Fruit fly (Drosophila melanogaster) whole organism, embryonic: ENCODE measurements around the gene CG7530.

Source experiments
- Ada2b ChIP-seq: fragments of 200-800 bp; sonication (Bioruptor generic); IDR thresholded peaks from 2 replicates; pipeline ENCODE4 v1.3.6; 2022; ENCODE audit warnings: missing biosample characterization, missing genetic modification characterization
- Atf6 ChIP-seq: fragments of 200-800 bp; sonication (Bioruptor generic); IDR thresholded peaks from 2 replicates; pipeline ENCODE4 v1.3.6; 2022; ENCODE audit warnings: missing biosample characterization, missing genetic modification characterization
- Blimp-1 ChIP-seq: fragments of 200-800 bp; sonication (Bioruptor generic); optimal IDR thresholded peaks from 3 replicates; lab custom pipeline; 2018; ENCODE audit warnings: missing biosample characterization, missing genetic modification characterization, mild to moderate bottlenecking, moderate library complexity, missing genetic modification reagents
- CG11093 ChIP-seq: fragments of 200-800 bp; sonication (Bioruptor generic); IDR thresholded peaks from 3 replicates; pipeline ENCODE4 v1.3.6; 2022; ENCODE audit warnings: missing biosample characterization, missing genetic modification characterization
- CG11504 ChIP-seq: fragments of 200-800 bp; sonication (Bioruptor generic); optimal IDR thresholded peaks from 3 replicates; lab custom pipeline; 2019; ENCODE audit warnings: missing biosample characterization, mild to moderate bottlenecking, missing genetic modification characterization, moderate library complexity
- CG12659 ChIP-seq: fragments of 200-800 bp; sonication (Bioruptor generic); optimal IDR thresholded peaks from 3 replicates; lab custom pipeline; 2017; ENCODE audit warnings: mild to moderate bottlenecking, missing biosample characterization, missing genetic modification reagents, missing genetic modification characterization
- CG13624 ChIP-seq: fragments of 200-800 bp; sonication (Bioruptor generic); optimal IDR thresholded peaks from 2 replicates; lab custom pipeline; 2016; ENCODE audit warnings: missing biosample characterization, missing genetic modification characterization
- CG15269 ChIP-seq: fragments of 200-800 bp; sonication (Bioruptor generic); optimal IDR thresholded peaks from 2 replicates; lab custom pipeline; 2018; ENCODE audit warnings: missing biosample characterization, mild to moderate bottlenecking, missing genetic modification characterization, moderate library complexity
- CG17385 ChIP-seq: fragments of 200-800 bp; sonication (Bioruptor generic); optimal IDR thresholded peaks from 3 replicates; lab custom pipeline; 2018; ENCODE audit warnings: missing biosample characterization, mild to moderate bottlenecking, missing genetic modification characterization
- CG17612 ChIP-seq: fragments of 200-800 bp; sonication (Bioruptor generic); IDR thresholded peaks from 2 replicates; pipeline ENCODE4 v1.3.6; 2022; ENCODE audit warnings: missing biosample characterization, missing genetic modification characterization
- CG18262 ChIP-seq: fragments of 200-800 bp; optimal IDR thresholded peaks from 3 replicates; lab custom pipeline; 2019; ENCODE audit warnings: missing biosample characterization, mild to moderate bottlenecking, missing genetic modification characterization, moderate library complexity
- CG18476 ChIP-seq: fragments of 200-800 bp; sonication (Bioruptor generic); optimal IDR thresholded peaks from 2 replicates; lab custom pipeline; 2016; ENCODE audit warnings: missing biosample characterization, mild to moderate bottlenecking, missing genetic modification characterization
- CG18599 ChIP-seq: fragments of 200-800 bp; sonication (Bioruptor generic); optimal IDR thresholded peaks from 3 replicates; lab custom pipeline; 2017; ENCODE audit warnings: missing biosample characterization, missing genetic modification characterization, mild to moderate bottlenecking, moderate library complexity, missing genetic modification reagents
- CG2120 ChIP-seq: fragments of 200-800 bp; sonication (Bioruptor generic); optimal IDR thresholded peaks from 3 replicates; lab custom pipeline; 2016; ENCODE audit warnings: missing biosample characterization, missing genetic modification characterization
- CG2712 ChIP-seq: fragments of 200-800 bp; optimal IDR thresholded peaks from 3 replicates; lab custom pipeline; 2019; ENCODE audit warnings: missing biosample characterization, mild to moderate bottlenecking, missing genetic modification characterization, moderate library complexity
- CG30403 ChIP-seq: fragments of 200-800 bp; sonication (Bioruptor generic); optimal IDR thresholded peaks from 3 replicates; lab custom pipeline; 2016; ENCODE audit warnings: missing biosample characterization, missing genetic modification characterization
- CG42726 ChIP-seq: fragments of 200-800 bp; sonication (Bioruptor generic); IDR thresholded peaks from 2 replicates; pipeline ENCODE4 v1.3.6; 2022; ENCODE audit warnings: missing biosample characterization, missing genetic modification characterization; ENCODE audit not compliant: partially characterized antibody
- CG7372 ChIP-seq: fragments of 200-800 bp; sonication (Bioruptor generic); IDR thresholded peaks from 2 replicates; pipeline ENCODE4 v1.3.6; 2022; ENCODE audit warnings: missing biosample characterization, missing genetic modification characterization
- CG9727 ChIP-seq: fragments of 200-800 bp; sonication (Bioruptor generic); optimal IDR thresholded peaks from 3 replicates; lab custom pipeline; 2017; ENCODE audit warnings: missing biosample characterization, mild to moderate bottlenecking, missing genetic modification characterization
- Drgx ChIP-seq: fragments of 200-800 bp; sonication (Bioruptor generic); IDR thresholded peaks from 2 replicates; pipeline ENCODE4 v1.3.6; 2022; ENCODE audit warnings: missing biosample characterization, missing genetic modification characterization
- E2f1 ChIP-seq: fragments of 200-800 bp; sonication (Bioruptor generic); IDR thresholded peaks from 2 replicates; pipeline ENCODE4 v1.3.6; 2022; ENCODE audit warnings: missing biosample characterization, missing genetic modification characterization
- ERR ChIP-seq: fragments of 200-800 bp; sonication (Bioruptor generic); optimal IDR thresholded peaks from 2 replicates; lab custom pipeline; 2016; ENCODE audit warnings: missing biosample characterization, missing genetic modification characterization
- Ets65A ChIP-seq: fragments of 200-800 bp; sonication (Bioruptor generic); peaks from one replicate; lab custom pipeline; 2016; ENCODE audit warnings: missing biosample characterization, missing genetic modification characterization
- Fer1 ChIP-seq: fragments of 200-800 bp; sonication (Bioruptor generic); optimal IDR thresholded peaks from 2 replicates; lab custom pipeline; 2017; ENCODE audit warnings: missing biosample characterization, mild to moderate bottlenecking, missing genetic modification characterization
- Gsc ChIP-seq: fragments of 200-800 bp; sonication (Bioruptor generic); IDR thresholded peaks from 2 replicates; pipeline ENCODE4 v1.3.6; 2022; ENCODE audit warnings: missing biosample characterization, missing genetic modification characterization
- Hr51 ChIP-seq, 2 experiments: fragments of 200-800 bp; sonication (Bioruptor generic); optimal IDR thresholded peaks; 2 replicates in 1 of 2; 3 replicates in 1 of 2; lab custom pipeline; 2016 to 2018; ENCODE audit warnings: missing biosample characterization in 2 of 2, missing genetic modification characterization in 2 of 2, mild to moderate bottlenecking in 1 of 2, moderate library complexity in 1 of 2
- Med ChIP-seq: fragments of 200-800 bp; sonication (Bioruptor generic); peaks from one replicate; lab custom pipeline; 2016; ENCODE audit warnings: missing biosample characterization, missing genetic modification characterization, mild to moderate bottlenecking, inconsistent platforms, moderate library complexity
- Nf-YC ChIP-seq: fragments of 200-800 bp; optimal IDR thresholded peaks from 3 replicates; lab custom pipeline; 2019; ENCODE audit warnings: missing biosample characterization, mild to moderate bottlenecking, missing genetic modification characterization, moderate library complexity
- PHDP ChIP-seq: fragments of 200-800 bp; sonication (Bioruptor generic); optimal IDR thresholded peaks from 3 replicates; lab custom pipeline; 2018; ENCODE audit warnings: missing biosample characterization, mild to moderate bottlenecking, missing genetic modification characterization, moderate library complexity
- Sox100B ChIP-seq: fragments of 200-800 bp; sonication (Bioruptor generic); optimal IDR thresholded peaks from 3 replicates; lab custom pipeline; 2018; ENCODE audit warnings: missing biosample characterization, mild to moderate bottlenecking, missing genetic modification characterization
- Trl ChIP-seq, 3 experiments: fragments of >200 bp in 2 of 3; fragments of 200-800 bp in 1 of 3; sonication (Bioruptor generic) in 1 of 3; optimal IDR thresholded peaks; 2 replicates in 1 of 3; 3 replicates in 2 of 3; lab custom pipeline; 2016 to 2017; ENCODE audit warnings: missing biosample characterization in 1 of 3, missing genetic modification characterization in 1 of 3
- Xrp1 ChIP-seq: fragments of 200-800 bp; sonication (Bioruptor generic); IDR thresholded peaks from 2 replicates; pipeline ENCODE4 v1.3.6; 2022; ENCODE audit warnings: missing biosample characterization, missing genetic modification characterization
- disco-r ChIP-seq: fragments of 200-800 bp; sonication (Bioruptor generic); optimal IDR thresholded peaks from 2 replicates; lab custom pipeline; 2016; ENCODE audit warnings: missing biosample characterization, missing genetic modification characterization
- dmrt99B ChIP-seq: fragments of 200-800 bp; sonication (Bioruptor generic); optimal IDR thresholded peaks from 2 replicates; lab custom pipeline; 2018; ENCODE audit warnings: missing biosample characterization, mild to moderate bottlenecking, missing genetic modification characterization, moderate library complexity
- fd102C ChIP-seq: fragments of 200-800 bp; sonication (Bioruptor generic); optimal IDR thresholded peaks from 2 replicates; lab custom pipeline; 2018; ENCODE audit warnings: missing biosample characterization, mild to moderate bottlenecking, missing genetic modification characterization, moderate library complexity
- gem ChIP-seq: fragments of 200-800 bp; sonication (Bioruptor generic); optimal IDR thresholded peaks from 2 replicates; lab custom pipeline; 2019; ENCODE audit warnings: missing biosample characterization, mild to moderate bottlenecking, missing genetic modification characterization, moderate library complexity
- lilli ChIP-seq: fragments of 200-800 bp; sonication (Bioruptor generic); optimal IDR thresholded peaks from 3 replicates; lab custom pipeline; 2016; ENCODE audit warnings: missing biosample characterization, missing genetic modification characterization
- lmd ChIP-seq: fragments of 200-800 bp; sonication (Bioruptor generic); IDR thresholded peaks from 2 replicates; pipeline ENCODE4 v1.3.6; 2022; ENCODE audit warnings: missing biosample characterization, missing genetic modification characterization
- mam ChIP-seq: fragments of 200-800 bp; sonication (Bioruptor generic); optimal IDR thresholded peaks from 3 replicates; lab custom pipeline; 2016; ENCODE audit warnings: missing biosample characterization, missing genetic modification characterization
- nmo ChIP-seq: fragments of 200-800 bp; sonication (Bioruptor generic); optimal IDR thresholded peaks from 2 replicates; lab custom pipeline; 2018; ENCODE audit warnings: missing biosample characterization, mild to moderate bottlenecking, missing genetic modification characterization, moderate library complexity
- pan ChIP-seq, 4 experiments: fragments of >200 bp in 3 of 4; fragments of 200-800 bp in 1 of 4; sonication (Bioruptor generic) in 1 of 4; optimal IDR thresholded peaks in 3 of 4; IDR thresholded peaks in 1 of 4; 2 replicates each; pipeline versions ENCODE4 v1.3.6 to Lab custom; 2017 to 2022; ENCODE audit warnings: missing biosample characterization in 2 of 4, missing genetic modification characterization in 2 of 4, mixed read lengths in 1 of 4
- phol ChIP-seq: fragments of 200-800 bp; sonication (Bioruptor generic); optimal IDR thresholded peaks from 3 replicates; lab custom pipeline; 2018; ENCODE audit warnings: missing biosample characterization, mild to moderate bottlenecking, missing genetic modification characterization, moderate library complexity
- repo ChIP-seq: fragments of 200-800 bp; sonication (Bioruptor generic); optimal IDR thresholded peaks from 2 replicates; lab custom pipeline; 2016; ENCODE audit warnings: missing biosample characterization, missing genetic modification characterization
- row ChIP-seq: fragments of 200-800 bp; sonication (Bioruptor generic); IDR thresholded peaks from 3 replicates; pipeline ENCODE4 v1.3.6; 2022; ENCODE audit warnings: missing biosample characterization, missing genetic modification characterization
- stc ChIP-seq: fragments of 200-800 bp; sonication (Bioruptor generic); IDR thresholded peaks from 2 replicates; pipeline ENCODE4 v1.3.6; 2022; ENCODE audit warnings: missing biosample characterization, missing genetic modification characterization
- tgo ChIP-seq: fragments of 200-800 bp; sonication (Bioruptor generic); IDR thresholded peaks from 3 replicates; pipeline ENCODE4 v1.3.6; 2022; ENCODE audit warnings: missing biosample characterization, missing genetic modification characterization
- z ChIP-seq: fragments of 200-800 bp; sonication (Bioruptor generic); IDR thresholded peaks from 3 replicates; pipeline ENCODE4 v1.3.6; 2022; ENCODE audit warnings: missing biosample characterization, missing genetic modification characterization

Gene CG7530

dm6 chr3R:14733425-14733824 is 2.1 kb upstream of the CG7530 start:
- peak; percentile 68 for TF ChIP-seq Ets65A (GFP tag; lab: Kevin White, UChicago)
- no peak for TF ChIP-seq z (GFP tag; lab: Robert Waterston, UW)

- TF ChIP-seq dmrt99B (no peak), E2f1 (peak; percentile 22; the same call in 1 of the 2 replicates), Xrp1 (GFP tag; lab: Robert Waterston, UW) (peak; percentile 21; the same call in 1 of the 2 replicates), Nf-YC (peak; percentile 17), Med (peak; percentile 58), row (peak; percentile 1; the same call in 2 of the 3 replicates), CG9727 (peak; percentile 9), CG30403 (GFP tag; lab: Kevin White, UChicago) (peak; percentile 19), lilli (peak; percentile 13), gem (tag; lab: Kevin White, UChicago) (peak; percentile 40), mam (GFP tag; lab: Kevin White, UChicago) (peak; percentile 7), CG2120 (peak; percentile 1), Sox100B (GFP tag; lab: Kevin White, UChicago) (no peak), Blimp-1 (GFP tag; lab: Kevin White, UChicago) (peak; percentile 12), stc (GFP tag; lab: Robert Waterston, UW) (peak; percentile 33; the same call in 1 of the 2 replicates), CG15269 (tag; lab: Kevin White, UChicago) (peak; percentile 22), nmo (no peak), disco-r (no peak), CG18476 (GFP tag; lab: Kevin White, UChicago) (peak; percentile 6), ERR (GFP tag; lab: Kevin White, UChicago) (no peak), CG11504 (peak; percentile 23), phol (tag; lab: Kevin White, UChicago) (peak; percentile 3), CG7372 (GFP tag; lab: Robert Waterston, UW) (0 out of 2 replicates have a peak, but pooled peaks have one; percentile 22), CG18599 (GFP tag; lab: Kevin White, UChicago) (peak; percentile 25), Drgx (peak; percentile 62), CG12659 (GFP tag; lab: Kevin White, UChicago) (peak; percentile 1), CG17385 (peak; percentile 6), CG18262 (tag; lab: Kevin White, UChicago) (peak; percentile 9), CG17612 (no peak), Trl (optimal IDR thresholded peaks at IDR 0.05; lab: Kevin White, UChicago) (peak in 1 of 2 experiments; percentile 28), Trl (GFP tag; optimal IDR thresholded peaks at IDR 0.05; lab: Kevin White, UChicago) (no peak), CG11093 (GFP tag; lab: Robert Waterston, UW) (no peak), Fer1 (GFP tag; lab: Kevin White, UChicago) (peak; percentile 30), Atf6 (GFP tag; lab: Robert Waterston, UW) (0 out of 2 replicates have a peak, but pooled peaks have one; percentile 32), pan (optimal IDR thresholded peaks at IDR 0.05; lab: Kevin White, UChicago) (no peak), pan (GFP tag; optimal IDR thresholded peaks at IDR 0.05 in 1 of 2, IDR thresholded peaks at IDR 0.05 in 1 of 2) (peak in 1 of 2 experiments; percentile 14), repo (GFP tag; lab: Kevin White, UChicago) (no peak), tgo (GFP tag; lab: Robert Waterston, UW) (peak; percentile 46; the same call in 1 of the 3 replicates), Hr51 (GFP tag; optimal IDR thresholded peaks at IDR 0.05; lab: Kevin White, UChicago) (peak in 1 of 2 experiments; percentile 15), CG13624 (GFP tag; lab: Kevin White, UChicago) (peak; percentile 7), Ada2b (GFP tag; lab: Robert Waterston, UW) (0 out of 2 replicates have a peak, but pooled peaks have one; percentile 39), lmd (GFP tag; lab: Robert Waterston, UW) (0 out of 2 replicates have a peak, but pooled peaks have one; percentile 22), Gsc (GFP tag; lab: Robert Waterston, UW) (no peak), CG2712 (tag; lab: Kevin White, UChicago) (peak; percentile 25), PHDP (peak; percentile 6), CG42726 (GFP tag; lab: Robert Waterston, UW) (0 out of 2 replicates have a peak, but pooled peaks have one; percentile 20), fd102C (no peak)
- TF ChIP-seq, all 482 proteins: peak for 35
These were observed 432 bp upstream of the CG7530 start for dm6 chr3R:14731781-14732100.
